Fruit fly (Drosophila melanogaster): ENCODE results near the gene pns.

dm6 chr3L:1545693-1546329 is 8.9 kb downstream of the pns start, which contains the start of the genes CG32313 and Pcyt1:
- TF ChIP-seq h (optimal IDR thresholded peaks at IDR 0.05) (no peak), Myc (optimal IDR thresholded peaks at IDR 0.05) (no peak), ttk (optimal IDR thresholded peaks at IDR 0.05) (no peak), Sin3A (optimal IDR thresholded peaks at IDR 0.05) (no peak), psq (optimal IDR thresholded peaks at IDR 0.05) (peak; percentile 72), insv (optimal IDR thresholded peaks at IDR 0.05) (no peak)
